Fruit fly (Drosophila melanogaster) whole organism, prepupa: ENCODE data around the gene CG14286.

Experiments
- Blimp-1 ChIP-seq: fragments of 200-800 bp; sonication (Bioruptor generic); optimal IDR thresholded peaks from 3 replicates; lab custom pipeline; 2017; ENCODE audit warnings: missing biosample characterization, missing genetic modification characterization, mild to moderate bottlenecking, moderate library complexity, missing genetic modification reagents
- CG10669 ChIP-seq: fragments of 200-800 bp; sonication (Bioruptor generic); optimal IDR thresholded peaks from 3 replicates; lab custom pipeline; 2018; ENCODE audit warnings: missing biosample characterization, mild to moderate bottlenecking, missing genetic modification characterization, moderate library complexity
- CG11294 ChIP-seq: fragments of 200-800 bp; sonication (Bioruptor generic); IDR thresholded peaks from 2 replicates; pipeline ENCODE4 v1.3.6; 2022; ENCODE audit warnings: missing biosample characterization, missing genetic modification characterization
- CG11902 ChIP-seq: fragments of 200-800 bp; sonication (Bioruptor generic); optimal IDR thresholded peaks from 3 replicates; lab custom pipeline; 2016; ENCODE audit warnings: missing biosample characterization, missing genetic modification characterization
- CG15336 ChIP-seq: fragments of 200-800 bp; sonication (Bioruptor generic); IDR thresholded peaks from 2 replicates; pipeline ENCODE4 v1.3.6; 2022; ENCODE audit warnings: missing biosample characterization, missing genetic modification characterization
- CG16779 ChIP-seq: fragments of 200-800 bp; sonication (Bioruptor generic); optimal IDR thresholded peaks from 3 replicates; lab custom pipeline; 2017; ENCODE audit warnings: missing biosample characterization, mild to moderate bottlenecking, missing genetic modification characterization
- CG31627 ChIP-seq: fragments of 200-800 bp; sonication (Bioruptor generic); optimal IDR thresholded peaks from 3 replicates; lab custom pipeline; 2016; ENCODE audit warnings: missing biosample characterization, missing genetic modification characterization
- CG32006 ChIP-seq: fragments of 200-800 bp; sonication (Bioruptor generic); optimal IDR thresholded peaks from 3 replicates; lab custom pipeline; 2017; ENCODE audit warnings: missing biosample characterization, mild to moderate bottlenecking, missing genetic modification characterization
- CG34406 ChIP-seq: fragments of 200-800 bp; sonication (Bioruptor generic); optimal IDR thresholded peaks from 3 replicates; lab custom pipeline; 2016; ENCODE audit warnings: missing biosample characterization, missing genetic modification characterization
- CG3919 ChIP-seq: fragments of 200-800 bp; sonication (Bioruptor generic); optimal IDR thresholded peaks from 3 replicates; lab custom pipeline; 2016; ENCODE audit warnings: missing biosample characterization, missing genetic modification characterization
- CG4318 ChIP-seq: fragments of 200-800 bp; sonication (Bioruptor generic); optimal IDR thresholded peaks from 3 replicates; lab custom pipeline; 2017; ENCODE audit warnings: missing biosample characterization, mild to moderate bottlenecking, missing genetic modification characterization
- CG6276 ChIP-seq: fragments of 200-800 bp; sonication (Bioruptor generic); optimal IDR thresholded peaks from 2 replicates; lab custom pipeline; 2017; ENCODE audit warnings: missing biosample characterization, mild to moderate bottlenecking, missing genetic modification characterization
- CG6792 ChIP-seq: fragments of 200-800 bp; sonication (Bioruptor generic); optimal IDR thresholded peaks from 3 replicates; lab custom pipeline; 2016; ENCODE audit warnings: missing biosample characterization, missing genetic modification characterization
- CG6808 ChIP-seq: fragments of 200-800 bp; sonication (Bioruptor generic); optimal IDR thresholded peaks from 3 replicates; lab custom pipeline; 2017; ENCODE audit warnings: missing biosample characterization, missing genetic modification characterization, mild to moderate bottlenecking, moderate library complexity, missing genetic modification reagents
- CG6854 ChIP-seq: fragments of 200-800 bp; sonication (Bioruptor generic); optimal IDR thresholded peaks from 2 replicates; lab custom pipeline; 2017; ENCODE audit warnings: missing biosample characterization, mild to moderate bottlenecking, missing genetic modification characterization
- CG8319 ChIP-seq: fragments of 200-800 bp; sonication (Bioruptor generic); optimal IDR thresholded peaks from 3 replicates; lab custom pipeline; 2016; ENCODE audit warnings: missing biosample characterization, missing genetic modification characterization
- CG8632 ChIP-seq: fragments of 200-800 bp; sonication (Bioruptor generic); optimal IDR thresholded peaks from 3 replicates; lab custom pipeline; 2016; ENCODE audit warnings: missing biosample characterization, missing genetic modification characterization
- CG9139 ChIP-seq: fragments of 200-800 bp; sonication (Bioruptor generic); optimal IDR thresholded peaks from 3 replicates; lab custom pipeline; 2017; ENCODE audit warnings: missing biosample characterization, mild to moderate bottlenecking, missing genetic modification characterization
- Eip78C ChIP-seq: fragments of 200-800 bp; sonication (Bioruptor generic); peaks from one replicate; lab custom pipeline; 2016; ENCODE audit warnings: missing biosample characterization, missing genetic modification characterization
- Eip93F ChIP-seq: fragments of 200-800 bp; sonication (Bioruptor generic); optimal IDR thresholded peaks from 2 replicates; lab custom pipeline; 2016; ENCODE audit warnings: missing biosample characterization, mild to moderate bottlenecking, missing genetic modification characterization
- Ets21C ChIP-seq: fragments of 200-800 bp; sonication (Bioruptor generic); optimal IDR thresholded peaks from 3 replicates; lab custom pipeline; 2016; ENCODE audit warnings: missing biosample characterization, missing genetic modification characterization
- Gug ChIP-seq: fragments of 200-800 bp; sonication (Bioruptor generic); IDR thresholded peaks from 2 replicates; pipeline ENCODE4 v1.3.6; 2022; ENCODE audit warnings: missing biosample characterization, missing genetic modification characterization
- Hr38 ChIP-seq: sonication (Bioruptor generic); optimal IDR thresholded peaks from 2 replicates; lab custom pipeline; 2016; ENCODE audit warnings: missing biosample characterization, missing genetic modification characterization
- Hr39 ChIP-seq: fragments of 200-800 bp; sonication (Bioruptor generic); optimal IDR thresholded peaks from 2 replicates; lab custom pipeline; 2016; ENCODE audit warnings: missing biosample characterization, missing genetic modification characterization
- Hr4 ChIP-seq: fragments of 200-800 bp; sonication (Bioruptor generic); optimal IDR thresholded peaks from 3 replicates; lab custom pipeline; 2016; ENCODE audit warnings: missing biosample characterization, missing genetic modification characterization
- Lpt ChIP-seq: fragments of 200-800 bp; sonication (Bioruptor generic); optimal IDR thresholded peaks from 3 replicates; lab custom pipeline; 2016; ENCODE audit warnings: missing biosample characterization, missing genetic modification characterization
- Met ChIP-seq: fragments of 200-800 bp; sonication (Bioruptor generic); optimal IDR thresholded peaks from 3 replicates; lab custom pipeline; 2016; ENCODE audit warnings: missing biosample characterization, missing genetic modification characterization
- OdsH ChIP-seq: fragments of 200-800 bp; sonication (Bioruptor generic); optimal IDR thresholded peaks from 3 replicates; lab custom pipeline; 2016; ENCODE audit warnings: missing biosample characterization, missing genetic modification characterization
- Sox14 ChIP-seq: fragments of 200-800 bp; sonication (Bioruptor generic); optimal IDR thresholded peaks from 3 replicates; lab custom pipeline; 2016; ENCODE audit warnings: missing biosample characterization, missing genetic modification characterization
- Sox15 ChIP-seq: fragments of 200-800 bp; sonication (Bioruptor generic); optimal IDR thresholded peaks from 3 replicates; lab custom pipeline; 2016; ENCODE audit warnings: missing biosample characterization, missing genetic modification characterization
- achi ChIP-seq: fragments of 200-800 bp; sonication (Bioruptor generic); optimal IDR thresholded peaks from 3 replicates; lab custom pipeline; 2016; ENCODE audit warnings: missing biosample characterization, missing genetic modification characterization
- cyc ChIP-seq: fragments of 200-800 bp; sonication (Bioruptor generic); optimal IDR thresholded peaks from 3 replicates; lab custom pipeline; 2016; ENCODE audit warnings: missing biosample characterization, missing genetic modification characterization
- dac ChIP-seq: fragments of 200-800 bp; sonication (Bioruptor generic); optimal IDR thresholded peaks from 2 replicates; lab custom pipeline; 2017; ENCODE audit warnings: missing biosample characterization, mild to moderate bottlenecking, missing genetic modification characterization
- dsx ChIP-seq: fragments of 200-800 bp; optimal IDR thresholded peaks from 3 replicates; lab custom pipeline; 2019; ENCODE audit warnings: missing biosample characterization, mild to moderate bottlenecking, missing genetic modification characterization, moderate library complexity; ENCODE audit not compliant: poor library complexity, severe bottlenecking
- eg ChIP-seq: fragments of 200-800 bp; sonication (Bioruptor generic); IDR thresholded peaks from 3 replicates; pipeline ENCODE4 v1.3.6; 2022; ENCODE audit warnings: missing biosample characterization, missing genetic modification characterization
- esn ChIP-seq: fragments of 200-800 bp; sonication (Bioruptor generic); optimal IDR thresholded peaks from 2 replicates; lab custom pipeline; 2016; ENCODE audit warnings: missing biosample characterization, mild to moderate bottlenecking, missing genetic modification characterization, moderate library complexity
- fkh ChIP-seq: fragments of 200-800 bp; sonication (Bioruptor generic); optimal IDR thresholded peaks from 3 replicates; lab custom pipeline; 2017; ENCODE audit warnings: missing biosample characterization, mild to moderate bottlenecking, missing genetic modification characterization, moderate library complexity
- lz ChIP-seq: fragments of 200-800 bp; sonication (Bioruptor generic); optimal IDR thresholded peaks from 3 replicates; lab custom pipeline; 2016; ENCODE audit warnings: missing biosample characterization, missing genetic modification characterization
- pdm3 ChIP-seq: fragments of 200-800 bp; sonication (Bioruptor generic); optimal IDR thresholded peaks from 3 replicates; lab custom pipeline; 2016; ENCODE audit warnings: missing biosample characterization, missing genetic modification characterization
- spab ChIP-seq: fragments of 200-800 bp; sonication (Bioruptor generic); optimal IDR thresholded peaks from 2 replicates; lab custom pipeline; 2017; ENCODE audit warnings: missing biosample characterization, mild to moderate bottlenecking, missing genetic modification characterization, missing genetic modification reagents
- ss ChIP-seq, 2 experiments: fragments of 200-800 bp; sonication (Bioruptor generic); optimal IDR thresholded peaks; 2 replicates in 1 of 2; 3 replicates in 1 of 2; lab custom pipeline; 2017 to 2018; ENCODE audit warnings: mild to moderate bottlenecking in 2 of 2, missing biosample characterization in 2 of 2, missing genetic modification characterization in 2 of 2, moderate library complexity in 1 of 2
- svp ChIP-seq: fragments of 200-800 bp; sonication (Bioruptor generic); peaks from one replicate; lab custom pipeline; 2016; ENCODE audit warnings: missing biosample characterization, missing genetic modification characterization
- topi ChIP-seq: fragments of 200-800 bp; sonication (Bioruptor generic); optimal IDR thresholded peaks from 3 replicates; lab custom pipeline; 2016; ENCODE audit warnings: missing biosample characterization, missing genetic modification characterization
- vri ChIP-seq: fragments of 200-800 bp; sonication (Bioruptor generic); optimal IDR thresholded peaks from 3 replicates; lab custom pipeline; 2016; ENCODE audit warnings: missing biosample characterization, mild to moderate bottlenecking, missing genetic modification characterization

Gene CG14286

dm6 chr3R:19023862-19024261, at the start of gene CG14286, which contains the start of gene CG6005:
Gene CG14286, plus strand, starts transcription at chr3R:19024092.
Gene CG6005, minus strand, starts transcription at chr3R:19024030.
- TF ChIP-seq Hr4 (GFP tag; lab: Kevin White, UChicago) (peak; percentile 43), dac (GFP tag; lab: Kevin White, UChicago) (no peak), CG9139 (no peak), Sox14 (GFP tag; lab: Kevin White, UChicago) (peak; percentile 68), Eip78C (peak; percentile 65), eg (peak; percentile 39; the same call in 1 of the 3 replicates), CG6792 (GFP tag; lab: Kevin White, UChicago) (peak; percentile 14), CG15336 (GFP tag; lab: Robert Waterston, UW) (no peak), fkh (GFP tag; lab: Kevin White, UChicago) (peak; percentile 66), lz (GFP tag; lab: Kevin White, UChicago) (peak; percentile 42), Sox15 (GFP tag; lab: Kevin White, UChicago) (peak; percentile 5), vri (GFP tag; lab: Kevin White, UChicago) (peak; percentile 13), Hr39 (GFP tag; lab: Kevin White, UChicago) (peak; percentile 62), CG6276 (GFP tag; lab: Kevin White, UChicago) (no peak), CG11294 (GFP tag; lab: Robert Waterston, UW) (peak; percentile 9; the same call in 1 of the 2 replicates), cyc (GFP tag; lab: Kevin White, UChicago) (peak; percentile 4), esn (GFP tag; lab: Kevin White, UChicago) (peak; percentile 66), achi (GFP tag; lab: Kevin White, UChicago) (peak; percentile 72), CG16779 (tag; lab: Kevin White, UChicago) (no peak), CG10669 (GFP tag; lab: Kevin White, UChicago) (no peak), CG31627 (GFP tag; lab: Kevin White, UChicago) (peak; percentile 63), pdm3 (peak; percentile 59)

dm6 chr3R:18978709-18979108, 45.2 kb upstream of the CG14286 start, which contains the start of gene euc:
Gene euc, minus strand, starts transcription at chr3R:18978809.
- TF ChIP-seq Gug, result no peak
- TF ChIP-seq CG6854 (GFP tag; lab: Kevin White, UChicago), result no peak
- no peak for TF ChIP-seq svp (GFP tag; lab: Kevin White, UChicago)
- TF ChIP-seq esn (GFP tag; lab: Kevin White, UChicago), result no peak
- TF ChIP-seq topi (GFP tag; lab: Kevin White, UChicago), result no peak
- TF ChIP-seq Hr38 (GFP tag; lab: Kevin White, UChicago), result no peak
- TF ChIP-seq CG6792 (GFP tag; lab: Kevin White, UChicago), result no peak
- TF ChIP-seq dac (GFP tag; lab: Kevin White, UChicago), result no peak
- no peak for TF ChIP-seq lz (GFP tag; lab: Kevin White, UChicago)
- no peak for TF ChIP-seq Sox14 (GFP tag; lab: Kevin White, UChicago)
- no peak for TF ChIP-seq CG4318 (GFP tag; lab: Kevin White, UChicago)
- no peak for TF ChIP-seq OdsH (GFP tag; lab: Kevin White, UChicago)
- TF ChIP-seq spab, result no peak
- TF ChIP-seq CG8632 (GFP tag; lab: Kevin White, UChicago), result no peak
- TF ChIP-seq Eip78C, result no peak
- no peak for TF ChIP-seq CG10669 (GFP tag; lab: Kevin White, UChicago)
- TF ChIP-seq Hr4 (GFP tag; lab: Kevin White, UChicago), result no peak
- no peak for TF ChIP-seq CG34406 (GFP tag; lab: Kevin White, UChicago)
- no peak for TF ChIP-seq ss (GFP tag; optimal IDR thresholded peaks at IDR 0.05; lab: Kevin White, UChicago)

- TF ChIP-seq Met (GFP tag; lab: Kevin White, UChicago), result peak; percentile 23
- TF ChIP-seq Blimp-1 (GFP tag; lab: Kevin White, UChicago), result no peak
- no peak for TF ChIP-seq CG6792 (GFP tag; lab: Kevin White, UChicago)
- TF ChIP-seq CG8632 (GFP tag; lab: Kevin White, UChicago), result no peak
- no peak for TF ChIP-seq dac (GFP tag; lab: Kevin White, UChicago)
- no peak for TF ChIP-seq Ets21C (GFP tag; lab: Kevin White, UChicago)
- TF ChIP-seq CG6808 (GFP tag; lab: Kevin White, UChicago), result no peak
- TF ChIP-seq CG8319 (GFP tag; lab: Kevin White, UChicago), result no peak
- TF ChIP-seq Sox15 (GFP tag; lab: Kevin White, UChicago), result no peak
- peak; percentile 28 for TF ChIP-seq Sox14 (GFP tag; lab: Kevin White, UChicago)
- no peak for TF ChIP-seq lz (GFP tag; lab: Kevin White, UChicago)
- no peak for TF ChIP-seq CG34406 (GFP tag; lab: Kevin White, UChicago)
- TF ChIP-seq dsx (GFP tag; lab: Kevin White, UChicago), result no peak
- no peak for TF ChIP-seq fkh (GFP tag; lab: Kevin White, UChicago)
- TF ChIP-seq CG9139, result peak; percentile 30
- TF ChIP-seq CG32006 (GFP tag; lab: Kevin White, UChicago), result no peak
- no peak for TF ChIP-seq Lpt (GFP tag; lab: Kevin White, UChicago)
- no peak for TF ChIP-seq CG3919 (GFP tag; lab: Kevin White, UChicago)
- no peak for TF ChIP-seq esn (GFP tag; lab: Kevin White, UChicago)
- TF ChIP-seq Hr38 (GFP tag; lab: Kevin White, UChicago), result no peak
- no peak for TF ChIP-seq CG11294 (GFP tag; lab: Robert Waterston, UW)
- TF ChIP-seq CG11902 (GFP tag; lab: Kevin White, UChicago), result no peak
- no peak for TF ChIP-seq Eip93F (GFP tag; lab: Kevin White, UChicago)
- no peak for TF ChIP-seq cyc (GFP tag; lab: Kevin White, UChicago)
These were observed 42.9 kb upstream of the CG14286 start, which contains the start of the genes dnk and Smu1 for dm6 chr3R:18980863-18981536. Gene dnk, plus strand, starts transcription at chr3R:18980995. Gene Smu1, minus strand, starts transcription at chr3R:18981324.
